Worm (Caenorhabditis elegans) whole organism, mixed stage, embryonic: ENCODE results near the gene F19B2.6.

Source experiments
- M03D4.4 ChIP-seq: sonication (generic microtip); optimal IDR thresholded peaks from 2 replicates; lab custom pipeline; 2017; ENCODE audit warnings: mild to moderate bottlenecking, missing genetic modification characterization, missing compliant biosample characterization
- blmp-1 ChIP-seq: fragments of 150-350 bp; optimal IDR thresholded peaks from 2 replicates; lab custom pipeline; 2014; ENCODE audit warnings: missing biosample characterization, missing genetic modification characterization
- ceh-39 ChIP-seq: fragments of 150-350 bp; optimal IDR thresholded peaks from 2 replicates; lab custom pipeline; 2014; ENCODE audit warnings: missing biosample characterization, missing genetic modification characterization
- ceh-43 ChIP-seq: fragments of 200-800 bp; sonication (Bioruptor generic); optimal IDR thresholded peaks from 2 replicates; lab custom pipeline; 2018; ENCODE audit warnings: mild to moderate bottlenecking, missing genetic modification characterization, moderate library complexity, missing compliant biosample characterization
- ceh-83 ChIP-seq: fragments of 200-800 bp; sonication (Bioruptor generic); optimal IDR thresholded peaks from 2 replicates; lab custom pipeline; 2018; ENCODE audit warnings: mild to moderate bottlenecking, missing genetic modification characterization, missing compliant biosample characterization
- elt-3 ChIP-seq: fragments of 150-350 bp; optimal IDR thresholded peaks from 2 replicates; lab custom pipeline; 2014; ENCODE audit warnings: missing biosample characterization, missing genetic modification characterization
- flh-1 ChIP-seq: fragments of 200-800 bp; sonication (Bioruptor generic); optimal IDR thresholded peaks from 2 replicates; lab custom pipeline; 2018; ENCODE audit warnings: mild to moderate bottlenecking, missing genetic modification characterization, moderate library complexity, missing compliant biosample characterization
- hlh-1 ChIP-seq: fragments of 150-350 bp; optimal IDR thresholded peaks from 2 replicates; lab custom pipeline; 2014; ENCODE audit warnings: missing biosample characterization, missing genetic modification reagents, missing genetic modification characterization
- lin-13 ChIP-seq: fragments of 150-350 bp; optimal IDR thresholded peaks from 2 replicates; lab custom pipeline; 2014; ENCODE audit warnings: missing biosample characterization, missing genetic modification characterization
- lin-32 ChIP-seq: fragments of 200-800 bp; sonication (Bioruptor generic); optimal IDR thresholded peaks from 2 replicates; lab custom pipeline; 2018; ENCODE audit warnings: mild to moderate bottlenecking, missing genetic modification characterization, missing compliant biosample characterization
- lsy-2 ChIP-seq: fragments of 150-350 bp; optimal IDR thresholded peaks from 2 replicates; lab custom pipeline; 2014; ENCODE audit warnings: missing biosample characterization, missing genetic modification characterization
- mab-5 ChIP-seq: fragments of 150-350 bp; optimal IDR thresholded peaks from 2 replicates; lab custom pipeline; 2014; ENCODE audit warnings: missing biosample characterization, missing genetic modification characterization
- mep-1 ChIP-seq: fragments of 150-350 bp; optimal IDR thresholded peaks from 2 replicates; lab custom pipeline; 2017; ENCODE audit warnings: missing biosample characterization, missing genetic modification reagents, missing genetic modification characterization, inconsistent platforms
- mls-2 ChIP-seq: sonication (generic microtip); optimal IDR thresholded peaks from 2 replicates; lab custom pipeline; 2016; ENCODE audit warnings: mild to moderate bottlenecking, missing genetic modification characterization, moderate library complexity, missing compliant biosample characterization
- nhr-12 ChIP-seq: fragments of 150-350 bp; optimal IDR thresholded peaks from 2 replicates; lab custom pipeline; 2014; ENCODE audit warnings: missing biosample characterization, missing genetic modification characterization
- nhr-2 ChIP-seq: fragments of 150-350 bp; optimal IDR thresholded peaks from 2 replicates; lab custom pipeline; 2014; ENCODE audit warnings: missing biosample characterization, missing genetic modification characterization
- nhr-237 ChIP-seq: fragments of 150-350 bp; optimal IDR thresholded peaks from 2 replicates; lab custom pipeline; 2014; ENCODE audit warnings: missing biosample characterization, missing genetic modification characterization
- nhr-28 ChIP-seq: fragments of 150-350 bp; optimal IDR thresholded peaks from 2 replicates; lab custom pipeline; 2014; ENCODE audit warnings: missing biosample characterization, missing genetic modification characterization
- nhr-76 ChIP-seq: sonication (generic microtip); optimal IDR thresholded peaks from 2 replicates; lab custom pipeline; 2017; ENCODE audit warnings: missing biosample characterization, missing genetic modification characterization
- sem-2 ChIP-seq: fragments of 200-800 bp; sonication (Bioruptor generic); optimal IDR thresholded peaks from 2 replicates; lab custom pipeline; 2018; ENCODE audit warnings: mild to moderate bottlenecking, missing genetic modification characterization, missing compliant biosample characterization
- tbx-8 ChIP-seq: fragments of 200-800 bp; sonication (Bioruptor generic); optimal IDR thresholded peaks from 2 replicates; lab custom pipeline; 2018; ENCODE audit warnings: mild to moderate bottlenecking, missing genetic modification characterization, moderate library complexity, missing compliant biosample characterization
- unc-39 ChIP-seq: fragments of 150-350 bp; optimal IDR thresholded peaks from 2 replicates; lab custom pipeline; 2014; ENCODE audit warnings: missing biosample characterization, missing genetic modification characterization
- unc-62 ChIP-seq: fragments of 150-350 bp; optimal IDR thresholded peaks from 2 replicates; lab custom pipeline; 2014; ENCODE audit warnings: missing biosample characterization, missing genetic modification reagents, missing genetic modification characterization
- zip-8 ChIP-seq: fragments of 150-350 bp; optimal IDR thresholded peaks from 2 replicates; lab custom pipeline; 2014; ENCODE audit warnings: missing biosample characterization, missing genetic modification characterization
- ztf-11 ChIP-seq: fragments of 150-350 bp; optimal IDR thresholded peaks from 2 replicates; lab custom pipeline; 2014; ENCODE audit warnings: missing biosample characterization, missing genetic modification characterization

The F19B2.6 gene

DNA sequence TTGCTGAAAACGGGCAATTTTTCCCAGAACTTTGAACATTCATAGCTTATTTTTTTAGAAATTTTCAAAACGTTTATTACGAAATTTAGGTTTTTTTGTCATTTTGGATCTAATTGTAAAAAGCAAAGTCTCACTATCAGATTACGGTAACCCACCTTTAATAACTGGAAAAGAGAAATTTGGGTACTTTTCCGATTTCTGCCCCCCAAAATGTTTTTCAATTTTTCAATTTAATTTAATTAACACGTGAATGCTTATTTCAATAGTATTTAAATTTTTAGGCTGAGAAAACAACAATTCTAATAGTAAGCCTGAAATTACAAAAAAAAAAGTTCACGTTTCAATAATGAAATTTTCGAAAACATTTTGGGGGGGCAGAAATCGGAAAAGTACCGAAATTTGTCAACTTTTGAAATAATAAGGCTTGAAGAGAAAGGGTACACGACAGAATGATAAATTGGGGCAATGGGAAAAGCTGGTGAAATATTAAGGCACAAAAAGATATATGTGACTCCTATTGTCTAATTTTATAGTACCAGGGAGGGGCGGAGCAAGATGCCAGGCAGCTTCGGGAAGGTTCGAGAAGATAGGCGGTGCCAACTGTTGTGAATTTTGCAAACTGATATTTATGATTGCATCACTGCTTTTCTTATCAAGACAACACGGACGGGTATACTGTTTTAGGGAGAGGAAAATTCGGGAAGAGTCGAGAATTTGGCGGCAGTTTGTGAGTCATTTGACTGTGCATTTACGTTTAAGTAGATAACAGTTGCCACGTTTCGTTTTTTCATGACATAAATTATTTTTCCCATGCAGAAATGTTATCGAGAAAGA is 6.0 kb downstream of the F19B2.6 start, which contains the start of gene F19B2.5:
F19B2.5 (minus strand) TSS at position 107 of the 834 bp plus-strand sequence.
- TF ChIP-seq unc-62 (no peak), mep-1 (tag; lab: Kevin White, UChicago) (no peak), elt-3 (tag; lab: Kevin White, UChicago) (no peak)

DNA sequence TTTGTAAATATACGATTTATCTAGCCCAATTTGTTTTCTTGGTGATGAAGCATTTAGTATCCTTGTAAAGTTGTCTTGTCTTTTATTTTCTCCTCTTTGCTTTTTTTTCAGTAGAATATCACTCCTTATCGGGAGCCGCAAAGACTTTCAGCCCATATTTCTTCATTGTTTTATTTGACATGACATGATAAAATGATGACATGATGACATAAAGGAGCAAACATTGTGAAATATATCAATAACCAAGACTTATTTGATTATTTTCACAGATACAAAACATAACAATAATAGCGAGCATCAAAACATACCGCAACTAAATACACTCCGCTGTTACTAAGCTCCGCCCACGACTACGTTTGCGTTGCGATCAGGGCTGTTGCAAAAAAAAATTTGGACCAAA is 7.5 kb downstream of the F19B2.6 start:
- TF ChIP-seq tbx-8 (GFP tag; lab: Kevin White, UChicago) (no peak), lin-13 (tag; lab: Kevin White, UChicago) (no peak), nhr-76 (no peak), nhr-28 (tag; lab: Kevin White, UChicago) (no peak), blmp-1 (tag; lab: Kevin White, UChicago) (no peak), hlh-1 (tag; lab: Kevin White, UChicago) (no peak), mab-5 (no peak), ceh-83 (GFP tag; lab: Kevin White, UChicago) (no peak)

DNA sequence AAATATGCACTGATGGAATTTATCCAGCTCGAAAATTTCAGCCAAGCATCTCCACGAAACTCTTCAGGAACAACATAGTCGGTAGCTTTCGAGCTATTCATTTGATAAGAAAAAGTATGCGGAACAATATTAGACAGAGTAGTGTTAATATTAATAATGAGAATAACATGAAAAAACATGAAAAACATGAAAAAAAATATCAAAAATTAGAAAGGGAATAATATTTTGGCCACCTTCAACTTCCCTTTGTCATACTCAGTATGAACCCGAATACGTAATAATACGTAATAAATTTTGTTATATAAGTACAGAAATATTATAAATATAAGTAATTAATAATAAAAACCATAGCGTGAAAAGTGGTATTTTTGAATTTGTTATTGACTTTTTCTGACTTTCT is 13.6 kb downstream of the F19B2.6 start, which contains the start of gene srw-39:
srw-39 (minus strand) TSS at position 101 of the 400 bp plus-strand sequence.
- no peak for TF ChIP-seq ceh-39

DNA sequence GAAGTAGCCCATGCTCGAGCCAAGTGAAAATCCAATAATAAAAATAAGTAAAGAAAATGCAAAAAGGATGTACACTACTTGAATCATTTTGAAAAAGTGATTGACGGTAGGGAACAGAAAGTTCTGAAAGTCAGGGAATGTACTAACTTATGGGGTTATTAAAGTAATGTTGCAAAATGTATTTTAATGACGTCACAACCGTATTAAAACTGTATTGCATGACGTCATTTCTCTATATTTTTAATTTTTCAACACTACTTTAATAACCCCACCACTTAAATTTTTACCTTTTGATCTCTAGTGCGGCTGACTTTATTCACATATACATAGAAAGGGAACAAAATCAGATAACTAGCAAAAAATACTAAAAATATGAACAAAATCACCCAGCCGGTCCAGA is 24.0 kb downstream of the F19B2.6 start:
- TF ChIP-seq hlh-1 (tag; lab: Kevin White, UChicago) (no peak), zip-8 (tag; lab: Kevin White, UChicago) (peak; percentile 98)
- TF ChIP-seq, all 35 proteins: peak for 1

DNA sequence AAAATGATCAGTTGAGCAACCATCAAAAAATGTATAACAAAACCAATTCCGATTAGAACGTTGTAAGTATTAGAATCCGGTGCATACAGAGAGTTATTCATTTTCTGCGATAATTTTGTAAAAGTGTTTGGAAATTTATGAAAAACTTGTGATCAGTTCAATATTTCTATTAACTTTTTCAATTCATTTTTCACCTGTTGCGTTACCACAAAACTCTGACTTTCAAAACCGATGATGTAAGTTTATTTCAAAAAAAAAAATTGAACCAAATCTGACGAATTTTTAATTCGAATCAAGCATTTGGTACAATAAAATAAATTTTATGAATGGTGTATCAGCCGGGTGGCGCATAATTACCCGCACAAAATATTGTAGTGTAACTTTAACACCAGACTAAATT is 28.3 kb downstream of the F19B2.6 start, which contains the start of gene srz-16:
srz-16 (minus strand) TSS at position 101 of the 400 bp plus-strand sequence.
- TF ChIP-seq mls-2 (no peak), ztf-11 (no peak), blmp-1 (tag; lab: Kevin White, UChicago) (no peak), lin-32 (no peak), tbx-8 (GFP tag; lab: Kevin White, UChicago) (no peak), nhr-237 (tag; lab: Kevin White, UChicago) (no peak), ceh-43 (GFP tag; lab: Kevin White, UChicago) (no peak)

DNA sequence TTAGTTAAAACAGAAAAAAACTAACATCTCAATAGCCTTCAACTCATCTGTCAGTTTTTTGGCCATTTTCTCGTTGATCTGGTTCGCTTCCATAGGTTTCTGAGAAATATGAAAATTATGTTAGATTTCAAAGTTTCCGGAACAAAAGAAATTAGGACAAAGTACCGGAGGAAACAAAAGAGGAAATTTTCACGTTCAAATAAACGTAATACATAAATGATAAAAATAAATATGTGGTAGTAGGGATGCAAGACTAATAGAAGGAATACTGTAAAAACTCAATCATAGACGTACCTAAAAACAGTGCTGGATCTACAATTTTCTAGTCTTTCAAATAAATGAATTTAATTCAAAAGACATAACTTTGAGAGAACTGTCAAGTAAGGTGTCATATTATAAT is 30.5 kb downstream of the F19B2.6 start, which contains the start of gene fbxa-116:
fbxa-116 (minus strand) TSS at position 101 of the 400 bp plus-strand sequence.
- TF ChIP-seq mab-5 (no peak), lin-13 (tag; lab: Kevin White, UChicago) (no peak)

DNA sequence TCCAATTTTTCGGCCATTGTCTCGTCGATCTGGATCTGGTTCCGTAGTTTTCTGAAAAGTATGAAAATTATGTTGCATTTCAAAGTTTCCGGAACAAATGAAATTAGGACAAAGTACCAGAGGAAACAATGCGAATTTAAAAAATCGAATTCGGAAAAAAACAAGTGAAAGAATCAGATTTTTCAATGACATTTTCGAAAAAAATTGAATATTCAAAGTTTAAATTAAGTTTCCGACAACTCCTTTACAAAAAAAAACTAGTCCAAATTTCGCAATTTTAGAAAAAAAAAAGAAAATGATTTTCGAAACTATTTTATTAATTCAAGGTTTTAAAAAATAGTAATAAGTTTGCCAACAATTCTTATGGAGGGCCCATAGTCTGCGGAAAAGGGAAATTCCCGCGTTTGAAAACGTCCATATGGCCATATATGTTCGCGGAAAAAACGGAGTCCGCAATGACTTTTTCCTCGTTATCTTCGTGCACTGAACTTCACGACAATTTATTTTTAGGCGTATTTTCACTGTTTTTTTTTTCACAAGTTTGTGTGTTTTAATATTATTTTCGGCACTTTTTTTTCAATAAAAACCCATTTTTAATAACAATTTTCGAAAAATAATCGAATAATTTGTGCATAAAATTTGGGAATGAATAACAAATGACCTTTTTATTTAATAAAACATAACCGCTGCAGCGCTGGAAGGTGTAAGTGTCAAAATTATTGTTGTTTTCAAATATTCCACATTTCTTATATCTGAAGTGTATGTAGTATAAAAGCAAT is 34.0 kb downstream of the F19B2.6 start, which contains the start of the genes fbxa-115 and Y113G7B.27:
fbxa-115 (minus strand) TSS at position 51 of the 779 bp plus-strand sequence.
Y113G7B.27 (plus strand) TSS at position 729 of the 779 bp plus-strand sequence.
- TF ChIP-seq nhr-2: no peak
- no peak for TF ChIP-seq lin-13 (tag; lab: Kevin White, UChicago)
- TF ChIP-seq ceh-39: no peak
- TF ChIP-seq M03D4.4 (tag; lab: Kevin White, UChicago): no peak
- TF ChIP-seq nhr-237 (tag; lab: Kevin White, UChicago): no peak
- TF ChIP-seq unc-39 (tag; lab: Kevin White, UChicago): no peak
- TF ChIP-seq lsy-2 (tag; lab: Kevin White, UChicago): no peak
- no peak for TF ChIP-seq nhr-12
- TF ChIP-seq flh-1: no peak
- no peak for TF ChIP-seq sem-2 (GFP tag; lab: Kevin White, UChicago)
- TF ChIP-seq nhr-76: no peak
- TF ChIP-seq ztf-11: no peak
